Worm (Caenorhabditis elegans) whole organism, L1 larva: Measurements from ENCODE around the gene ZC449.7.
A peak's percentile ranks its signal among the peaks of the same experiment; 100 is the strongest.

Source experiments
- C16A3.4 ChIP-seq: fragments of 150-350 bp; optimal IDR thresholded peaks from 2 replicates; lab custom pipeline; 2014; ENCODE audit warnings: missing biosample characterization, missing genetic modification characterization
- Y116A8C.19 ChIP-seq: sonication (generic microtip); optimal IDR thresholded peaks from 2 replicates; lab custom pipeline; 2016; ENCODE audit warnings: missing compliant biosample characterization, missing genetic modification characterization, borderline replicate concordance
- alr-1 ChIP-seq: fragments of 200-800 bp; sonication (Bioruptor generic); optimal IDR thresholded peaks from 2 replicates; lab custom pipeline; 2018; ENCODE audit warnings: borderline replicate concordance, mild to moderate bottlenecking, missing genetic modification characterization, missing compliant biosample characterization
- ama-1 ChIP-seq: fragments of 150-350 bp; optimal IDR thresholded peaks from 2 replicates; lab custom pipeline; 2014
- blmp-1 ChIP-seq: fragments of 150-350 bp; optimal IDR thresholded peaks from 2 replicates; lab custom pipeline; 2014; ENCODE audit warnings: missing biosample characterization, missing genetic modification characterization
- ceh-82 ChIP-seq, 3 experiments: fragments of 150-350 bp in 1 of 3; sonication (generic microtip) in 2 of 3; optimal IDR thresholded peaks; 2 replicates each; lab custom pipeline; 2014 to 2017; ENCODE audit warnings: missing biosample characterization in 3 of 3, missing genetic modification characterization in 3 of 3
- ceh-88 ChIP-seq: fragments of 200-800 bp; sonication (Bioruptor generic); IDR thresholded peaks from 2 replicates; pipeline ENCODE4 v1.3.6; 2022; ENCODE audit warnings: missing genetic modification characterization, missing compliant biosample characterization
- ces-1 ChIP-seq: fragments of 150-350 bp; optimal IDR thresholded peaks from 2 replicates; lab custom pipeline; 2014; ENCODE audit warnings: missing biosample characterization, missing genetic modification reagents, missing genetic modification characterization
- dsc-1 ChIP-seq: sonication (generic microtip); optimal IDR thresholded peaks from 2 replicates; lab custom pipeline; 2016; ENCODE audit warnings: mild to moderate bottlenecking, missing genetic modification characterization, missing compliant biosample characterization
- efl-1 ChIP-seq, 4 experiments: fragments of 150-350 bp; optimal IDR thresholded peaks in 3 of 4; peaks in 1 of 4; 1 replicate in 1 of 4; 2 replicates in 3 of 4; lab custom pipeline; 2014; ENCODE audit warnings: missing biosample characterization in 2 of 4, missing genetic modification characterization in 2 of 4, missing genetic modification reagents in 2 of 4
- efl-3 ChIP-seq: fragments of 200-800 bp; sonication (Bioruptor generic); optimal IDR thresholded peaks from 2 replicates; lab custom pipeline; 2018; ENCODE audit warnings: mild to moderate bottlenecking, missing genetic modification characterization, missing compliant biosample characterization
- egl-13 ChIP-seq: sonication (generic microtip); optimal IDR thresholded peaks from 2 replicates; lab custom pipeline; 2016; ENCODE audit warnings: missing genotype, missing genetic modification reagents, missing genetic modification characterization, missing compliant biosample characterization
- egl-27 ChIP-seq, 2 experiments: fragments of 150-350 bp in 1 of 2; sonication (generic microtip); optimal IDR thresholded peaks; 3 replicates each; lab custom pipeline; 2017 to 2018; ENCODE audit warnings: missing biosample characterization in 2 of 2, missing genetic modification characterization in 2 of 2, missing genetic modification reagents in 2 of 2
- elt-2 ChIP-seq: sonication (generic microtip); optimal IDR thresholded peaks from 2 replicates; lab custom pipeline; 2016; ENCODE audit warnings: missing genetic modification characterization, mild to moderate bottlenecking, inconsistent platforms, missing compliant biosample characterization, missing genetic modification reagents
- fos-1 ChIP-seq: fragments of 150-350 bp; optimal IDR thresholded peaks from 2 replicates; lab custom pipeline; 2014; ENCODE audit warnings: missing biosample characterization, missing genetic modification characterization
- grh-1 ChIP-seq: fragments of 200-800 bp; sonication (Bioruptor generic); IDR thresholded peaks from 2 replicates; pipeline ENCODE4 v1.3.6; 2022; ENCODE audit warnings: missing genetic modification reagents, missing genetic modification characterization, missing compliant biosample characterization
- hlh-4 ChIP-seq: sonication (generic microtip); optimal IDR thresholded peaks from 2 replicates; lab custom pipeline; 2016; ENCODE audit warnings: mild to moderate bottlenecking, missing genetic modification characterization, missing compliant biosample characterization
- lin-35 ChIP-seq, 2 experiments: fragments of 150-350 bp; optimal IDR thresholded peaks; 2 replicates each; lab custom pipeline; 2014; ENCODE audit warnings: missing biosample characterization in 2 of 2, missing genetic modification characterization in 2 of 2, missing genetic modification reagents in 2 of 2
- lin-39 ChIP-seq: fragments of 150-350 bp; optimal IDR thresholded peaks from 2 replicates; lab custom pipeline; 2014; ENCODE audit warnings: missing biosample characterization, missing genetic modification reagents, missing genetic modification characterization
- nhr-12 ChIP-seq: sonication (generic microtip); optimal IDR thresholded peaks from 2 replicates; lab custom pipeline; 2017; ENCODE audit warnings: missing biosample characterization, missing genetic modification characterization
- nhr-237 ChIP-seq: fragments of 150-350 bp; optimal IDR thresholded peaks from 2 replicates; lab custom pipeline; 2014; ENCODE audit warnings: missing biosample characterization, missing genetic modification characterization
- nhr-47 ChIP-seq: sonication (generic microtip); optimal IDR thresholded peaks from 2 replicates; lab custom pipeline; 2016; ENCODE audit warnings: mild to moderate bottlenecking, missing genetic modification characterization, moderate library complexity, missing compliant biosample characterization
- nhr-77 ChIP-seq: fragments of 150-350 bp; optimal IDR thresholded peaks from 2 replicates; lab custom pipeline; 2014; ENCODE audit warnings: missing biosample characterization, missing genetic modification characterization
- nhr-90 ChIP-seq: sonication (generic microtip); optimal IDR thresholded peaks from 2 replicates; lab custom pipeline; 2016; ENCODE audit warnings: mild to moderate bottlenecking, missing genetic modification characterization, missing compliant biosample characterization; ENCODE audit not compliant: poor library complexity
- pag-3 ChIP-seq: sonication (generic microtip); optimal IDR thresholded peaks from 2 replicates; lab custom pipeline; 2017; ENCODE audit warnings: missing genetic modification characterization, mild to moderate bottlenecking, missing compliant biosample characterization, antibody characterized with exemption, borderline replicate concordance; ENCODE audit not compliant: insufficient read depth
- rnt-1 ChIP-seq: sonication (generic microtip); optimal IDR thresholded peaks from 2 replicates; lab custom pipeline; 2016; ENCODE audit warnings: mild to moderate bottlenecking, missing genetic modification characterization, moderate library complexity, missing compliant biosample characterization
- skn-1 ChIP-seq: fragments of 150-350 bp; optimal IDR thresholded peaks from 2 replicates; lab custom pipeline; 2014; ENCODE audit warnings: missing biosample characterization, missing genetic modification characterization
- snpc-4 ChIP-seq: fragments of 150-350 bp; optimal IDR thresholded peaks from 2 replicates; lab custom pipeline; 2014; ENCODE audit warnings: missing biosample characterization, missing genetic modification characterization
- unc-62 ChIP-seq: fragments of 150-350 bp; optimal IDR thresholded peaks from 2 replicates; lab custom pipeline; 2014; ENCODE audit warnings: missing biosample characterization, missing genetic modification reagents, missing genetic modification characterization
- unc-86 ChIP-seq: sonication (generic microtip); optimal IDR thresholded peaks from 2 replicates; lab custom pipeline; 2016; ENCODE audit warnings: missing genetic modification characterization, missing compliant biosample characterization
- unc-98 ChIP-seq: fragments of 200-800 bp; sonication (Bioruptor generic); IDR thresholded peaks from 2 replicates; pipeline ENCODE4 v1.3.6; 2022; ENCODE audit warnings: missing genetic modification characterization, missing compliant biosample characterization
- xbp-1 ChIP-seq: sonication (generic microtip); optimal IDR thresholded peaks from 2 replicates; lab custom pipeline; 2016; ENCODE audit warnings: missing genetic modification characterization, missing compliant biosample characterization
- zip-4 ChIP-seq: fragments of 200-800 bp; sonication (Bioruptor generic); optimal IDR thresholded peaks from 2 replicates; lab custom pipeline; 2018; ENCODE audit warnings: mild to moderate bottlenecking, missing genetic modification characterization, moderate library complexity, missing compliant biosample characterization

Gene ZC449.7

DNA sequence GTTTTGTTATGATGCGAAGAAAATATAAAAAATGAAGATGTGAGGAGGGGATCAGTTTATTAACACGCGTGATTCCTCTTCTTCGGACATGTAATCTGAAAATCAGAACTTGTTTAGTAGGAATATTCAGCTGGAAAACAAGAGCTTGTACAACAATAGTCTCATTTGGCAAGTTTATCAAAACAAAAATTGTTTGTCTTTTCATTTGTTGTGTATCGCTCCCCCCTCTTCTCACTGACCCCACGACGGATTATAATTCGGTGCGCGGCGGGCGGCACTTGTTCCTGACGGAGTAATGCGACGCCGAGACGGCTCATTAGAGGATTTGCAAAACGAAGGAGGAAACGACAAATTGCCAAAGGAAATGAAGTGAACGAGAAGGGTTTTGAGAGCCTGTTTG lies 20.0 kb downstream of the ZC449.7 start, which contains the start of gene ZC449.4:
ZC449.4 (minus strand) TSS at position 101 of the 400 bp plus-strand sequence.
- TF ChIP-seq xbp-1 (no peak), Y116A8C.19 (tag; lab: Kevin White, UChicago) (no peak), nhr-12 (tag; lab: Kevin White, UChicago) (no peak), unc-62 (GFP tag; lab: Kevin White, UChicago) (no peak), ceh-88 (GFP tag; lab: Robert Waterston, UW) (no peak), hlh-4 (tag; lab: Kevin White, UChicago) (no peak), alr-1 (no peak), blmp-1 (no peak), skn-1 (tag; lab: Kevin White, UChicago) (no peak), rnt-1 (tag; lab: Kevin White, UChicago) (no peak), nhr-47 (tag; lab: Kevin White, UChicago) (no peak), egl-27 (tag; optimal IDR thresholded peaks at IDR 0.05; lab: Kevin White, UChicago) (no peak)

ce11 chrX:5037673-5038072 lies 23.8 kb downstream of the ZC449.7 start, which contains the start of gene ZC449.5:
Gene ZC449.5 (minus strand): TSS chrX:5037773.
- TF ChIP-seq lin-39 (tag; lab: Kevin White, UChicago) (no peak), rnt-1 (tag; lab: Kevin White, UChicago) (no peak), efl-1 (optimal IDR thresholded peaks at IDR 0.05; lab: Kevin White, UChicago) (no peak), efl-1 (GFP tag; optimal IDR thresholded peaks at IDR 0.05 in 1 of 2; lab: Kevin White, UChicago) (no peak), ama-1 (no peak), C16A3.4 (tag; lab: Kevin White, UChicago) (no peak), nhr-77 (tag; lab: Kevin White, UChicago) (no peak), unc-86 (no peak)

DNA sequence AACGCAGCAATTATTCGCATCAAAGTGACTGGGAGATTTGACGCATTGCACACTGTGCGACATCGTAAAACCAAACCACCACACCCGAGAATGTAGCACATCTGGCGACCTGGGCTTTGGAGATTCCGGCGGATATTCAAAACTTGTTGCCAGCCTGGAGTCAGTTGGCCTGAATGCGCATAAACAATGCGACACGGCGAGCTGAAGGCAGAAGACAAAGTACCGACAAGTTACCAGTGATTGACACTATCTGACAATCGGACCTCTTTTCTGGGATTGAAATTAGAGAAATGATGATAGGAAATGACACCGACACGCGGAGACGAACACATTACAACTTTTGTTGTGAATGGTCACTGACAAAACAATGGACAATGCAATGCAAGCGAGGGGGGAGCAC lies 24.9 kb downstream of the ZC449.7 start:
- no peak for TF ChIP-seq fos-1 (tag; lab: Kevin White, UChicago)
- TF ChIP-seq C16A3.4 (tag; lab: Kevin White, UChicago) = no peak
- TF ChIP-seq lin-35 (GFP tag; optimal IDR thresholded peaks at IDR 0.05; lab: Kevin White, UChicago) = no peak
- no peak for TF ChIP-seq skn-1 (tag; lab: Kevin White, UChicago)
- TF ChIP-seq elt-2 (tag; lab: Kevin White, UChicago) = no peak
- TF ChIP-seq zip-4 = no peak
- no peak for TF ChIP-seq pag-3
- no peak for TF ChIP-seq ces-1 (GFP tag; lab: Kevin White, UChicago)
- TF ChIP-seq ceh-82 (tag; optimal IDR thresholded peaks at IDR 0.05; lab: Kevin White, UChicago) = no peak
- no peak for TF ChIP-seq blmp-1
- TF ChIP-seq efl-3 (GFP tag; lab: Kevin White, UChicago) = no peak
- no peak for TF ChIP-seq dsc-1 (tag; lab: Kevin White, UChicago)
- no peak for TF ChIP-seq nhr-90 (tag; lab: Kevin White, UChicago)

- TF ChIP-seq unc-98 (GFP tag; lab: Robert Waterston, UW) (no peak), snpc-4 (no peak), nhr-12 (tag; lab: Kevin White, UChicago) (no peak), egl-13 (tag; lab: Kevin White, UChicago) (no peak), lin-39 (tag; lab: Kevin White, UChicago) (no peak), nhr-237 (tag; lab: Kevin White, UChicago) (no peak), fos-1 (tag; lab: Kevin White, UChicago) (no peak)
Measured at ce11 chrX:5040038-5040437, 26.2 kb downstream of the ZC449.7 start.

DNA sequence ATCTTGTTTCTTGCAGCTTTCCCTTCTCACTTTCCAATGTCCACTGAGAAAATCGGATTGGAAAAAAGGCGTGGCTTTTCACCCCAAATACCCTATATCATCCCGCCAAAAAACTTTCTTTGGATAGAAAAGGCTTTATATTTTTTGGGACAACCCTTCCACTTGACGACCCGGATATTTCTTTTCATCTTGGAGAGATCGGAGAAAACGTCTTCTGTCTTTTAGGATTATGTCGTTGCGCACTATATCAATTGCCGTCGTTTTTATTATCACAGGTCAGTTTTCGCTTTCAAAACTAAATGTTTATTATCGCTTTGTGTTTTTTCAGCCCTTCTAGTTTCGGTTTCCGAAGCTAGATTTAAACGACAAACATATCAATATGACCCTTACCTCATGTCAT lies 30.0 kb downstream of the ZC449.7 start, which contains the start of gene Y64H9A.2:
Y64H9A.2 (plus strand) TSS at position 90 of the 400 bp plus-strand sequence.
- TF ChIP-seq unc-98 (GFP tag; lab: Robert Waterston, UW) (no peak), rnt-1 (tag; lab: Kevin White, UChicago) (no peak), grh-1 (GFP tag; lab: Robert Waterston, UW) (no peak), blmp-1 (peak; percentile 91), nhr-90 (tag; lab: Kevin White, UChicago) (no peak)
